Worm (Caenorhabditis elegans) whole organism, L4/young adult: ENCODE results near the gene unc-98.

Experiments
- W03F9.2 ChIP-seq: fragments of 150-350 bp; optimal IDR thresholded peaks from 2 replicates; lab custom pipeline; 2014; ENCODE audit warnings: missing biosample characterization, missing genetic modification characterization
- him-1 ChIP-seq: sonication (generic microtip); optimal IDR thresholded peaks from 2 replicates; lab custom pipeline; 2016; ENCODE audit warnings: missing genotype, missing genetic modification reagents, missing genetic modification characterization, missing compliant biosample characterization

ce11 chrX:7554326-7554725 lies 19.1 kb downstream of the unc-98 start, which contains the start of gene F46C8.8:
- TF ChIP-seq W03F9.2 (tag; lab: Kevin White, UChicago) (no peak), him-1 (tag; lab: Kevin White, UChicago) (no peak)
